Worm (Caenorhabditis elegans): ENCODE data around the gene rfc-4.
"Not testable (repeated sequence)": the region's sequence is repeated elsewhere in the genome, so short reads cannot be mapped to it uniquely, and the experiment has no call there.

Gene rfc-4

ce11 chrIII:6978875-6979274, 6.8 kb downstream of the rfc-4 start (continued):
- peak; percentile 100 for TF ChIP-seq unc-55 (GFP tag; optimal IDR thresholded peaks at IDR 0.05)
- TF ChIP-seq tbx-7 (tag; optimal IDR thresholded peaks at IDR 0.05), result no peak
- no peak for TF ChIP-seq odd-2 (tag; optimal IDR thresholded peaks at IDR 0.05)
- peak; percentile 56 for TF ChIP-seq hlh-30 (tag; optimal IDR thresholded peaks at IDR 0.05; ENCODE audit: insufficient read depth)
- TF ChIP-seq hlh-8 (tag; optimal IDR thresholded peaks at IDR 0.05), result peak; percentile 94

ce11 chrIII:6979584-6979983, 7.5 kb downstream of the rfc-4 start, which contains the start of gene ceh-20:
Gene ceh-20 (plus strand): TSS chrIII:6979884.
- TF ChIP-seq elt-4 (tag; optimal IDR thresholded peaks at IDR 0.05), result no peak
- TF ChIP-seq syd-9 (tag; optimal IDR thresholded peaks at IDR 0.05), result no peak
- no peak for TF ChIP-seq unc-86 (tag; optimal IDR thresholded peaks at IDR 0.05)
- no peak for TF ChIP-seq pha-2 (tag; optimal IDR thresholded peaks at IDR 0.05)
- no peak for TF ChIP-seq ceh-19 (GFP tag; optimal IDR thresholded peaks at IDR 0.05)
- TF ChIP-seq hlh-13 (GFP tag; optimal IDR thresholded peaks at IDR 0.05), result no peak
- TF ChIP-seq unc-55 (GFP tag; optimal IDR thresholded peaks at IDR 0.05), result no peak
- TF ChIP-seq T23F11.4 (GFP tag; optimal IDR thresholded peaks at IDR 0.05), result no peak
- no peak for TF ChIP-seq C38D4.7 (GFP tag; optimal IDR thresholded peaks at IDR 0.05)
- no peak for TF ChIP-seq fkh-6 (tag; optimal IDR thresholded peaks at IDR 0.05)

ce11 chrIII:6981989-6982553, 10.0 kb downstream of the rfc-4 start, which contains the start of gene F31E3.6:
Gene F31E3.6 (plus strand): TSS chrIII:6982081.
- TF ChIP-seq madf-2, pha-2, sdc-2 (tag; optimal IDR thresholded peaks at IDR 0.05): not testable (repeated sequence)

DNA sequence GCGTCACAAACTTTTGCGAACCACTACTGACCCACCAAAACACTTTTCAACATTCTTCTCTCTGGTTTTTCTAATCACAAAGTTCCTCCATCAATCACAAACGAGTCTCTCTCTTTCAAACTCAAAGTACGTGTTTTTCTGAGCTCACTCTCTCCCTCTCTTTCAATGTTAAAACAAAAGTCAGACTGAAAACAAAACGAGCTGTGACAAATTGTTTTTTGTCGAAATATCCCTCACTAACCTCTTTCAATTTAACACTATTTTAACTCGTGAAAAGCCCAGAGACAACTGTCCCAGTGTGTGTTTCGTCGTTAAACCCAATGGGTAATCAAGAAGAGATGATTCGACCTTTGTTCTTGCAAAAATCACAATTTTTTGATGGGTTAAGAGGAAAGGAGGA, 16.0 kb downstream of the rfc-4 start:
- TF ChIP-seq ceh-24 (tag; optimal IDR thresholded peaks at IDR 0.05), result no peak
- TF ChIP-seq pha-2 (tag; optimal IDR thresholded peaks at IDR 0.05), result no peak
- TF ChIP-seq ceh-18 (tag; optimal IDR thresholded peaks at IDR 0.05), result peak; percentile 78
- no peak for TF ChIP-seq ref-2 (tag; optimal IDR thresholded peaks at IDR 0.05)

- TF ChIP-seq pros-1 (tag; optimal IDR thresholded peaks at IDR 0.05) (no peak), eyg-1 (tag; optimal IDR thresholded peaks at IDR 0.05) (no peak), ceh-45 (GFP tag; IDR thresholded peaks at IDR 0.05) (no peak), unc-55 (GFP tag; optimal IDR thresholded peaks at IDR 0.05) (no peak), elt-2 (tag; optimal IDR thresholded peaks at IDR 0.05) (no peak), ceh-14 (tag; optimal IDR thresholded peaks at IDR 0.05) (no peak), fkh-6 (tag; optimal IDR thresholded peaks at IDR 0.05) (no peak), nhr-11 (tag; optimal IDR thresholded peaks at IDR 0.05) (no peak), ref-2 (tag; optimal IDR thresholded peaks at IDR 0.05) (no peak), ceh-2 (tag; optimal IDR thresholded peaks at IDR 0.05) (no peak), madf-2 (tag; optimal IDR thresholded peaks at IDR 0.05) (no peak), K02D7.2 (tag; optimal IDR thresholded peaks at IDR 0.05) (no peak), ceh-9 (tag; optimal IDR thresholded peaks at IDR 0.05) (no peak), fkh-10 (GFP tag; optimal IDR thresholded peaks at IDR 0.05) (no peak), tbx-2 (tag; optimal IDR thresholded peaks at IDR 0.05) (no peak), nhr-232 (tag; optimal IDR thresholded peaks at IDR 0.05) (no peak), ttx-3 (tag; optimal IDR thresholded peaks at IDR 0.05) (no peak), lin-11 (tag; optimal IDR thresholded peaks at IDR 0.05) (no peak), ceh-6 (GFP tag; optimal IDR thresholded peaks at IDR 0.05) (no peak)
Observed at ce11 chrIII:6989201-6989600, 17.1 kb downstream of the rfc-4 start.
